Worm (Caenorhabditis elegans) whole organism, young adult: ENCODE results near the gene fbxa-135.

Experiments used
- B0261.1 ChIP-seq: sonication (generic microtip); optimal IDR thresholded peaks from 2 replicates; lab custom pipeline; 2016; ENCODE audit warnings: mild to moderate bottlenecking, missing genetic modification characterization, moderate library complexity, missing compliant biosample characterization
- C06A6.2 ChIP-seq: fragments of 200-800 bp; sonication (Bioruptor generic); conservative IDR thresholded peaks from 2 replicates; pipeline ENCODE4 v1.3.6; 2022; ENCODE audit warnings: missing genetic modification characterization, missing compliant biosample characterization
- Y53F4B.3 ChIP-seq: fragments of 200-800 bp; sonication (Bioruptor generic); IDR thresholded peaks from 2 replicates; pipeline ENCODE4 v1.3.6; 2022; ENCODE audit warnings: missing genetic modification reagents, missing genetic modification characterization, missing compliant biosample characterization
- Y53G8AR.9 ChIP-seq: fragments of 200-800 bp; sonication (Bioruptor generic); conservative IDR thresholded peaks from 2 replicates; pipeline ENCODE4 v1.3.6; 2022; ENCODE audit warnings: missing genetic modification reagents, missing genetic modification characterization, missing compliant biosample characterization
- Y67H2A.10 ChIP-seq: fragments of 200-800 bp; sonication (Bioruptor generic); conservative IDR thresholded peaks from 2 replicates; pipeline ENCODE4 v1.3.6; 2022; ENCODE audit warnings: missing genetic modification reagents, missing genetic modification characterization, missing compliant biosample characterization
- Y79H2A.3 ChIP-seq: fragments of 200-800 bp; sonication (Bioruptor generic); conservative IDR thresholded peaks from 2 replicates; pipeline ENCODE4 v1.3.6; 2022; ENCODE audit warnings: missing genetic modification reagents, missing genetic modification characterization, missing compliant biosample characterization
- ZK185.1 ChIP-seq: sonication (generic microtip); optimal IDR thresholded peaks from 2 replicates; lab custom pipeline; 2016; ENCODE audit warnings: mild to moderate bottlenecking, missing genetic modification characterization, missing compliant biosample characterization; ENCODE audit not compliant: poor library complexity, severe bottlenecking
- attf-5 ChIP-seq: fragments of 200-800 bp; sonication (Bioruptor generic); optimal IDR thresholded peaks from 2 replicates; lab custom pipeline; 2018; ENCODE audit warnings: mild to moderate bottlenecking, missing genetic modification characterization, missing compliant biosample characterization
- attf-6 ChIP-seq: fragments of 200-800 bp; sonication (Bioruptor generic); IDR thresholded peaks from 2 replicates; pipeline ENCODE4 v1.3.6; 2022; ENCODE audit warnings: missing genetic modification reagents, missing genetic modification characterization, missing compliant biosample characterization
- cebp-1 ChIP-seq, 2 experiments: fragments of 200-800 bp in 1 of 2; sonication (Bioruptor generic) in 1 of 2; sonication (generic microtip) in 1 of 2; IDR thresholded peaks in 1 of 2; optimal IDR thresholded peaks in 1 of 2; 2 replicates each; pipeline versions ENCODE4 v1.3.6 to Lab custom; 2017 to 2022; ENCODE audit warnings: missing compliant biosample characterization in 2 of 2, missing genetic modification characterization in 2 of 2, mild to moderate bottlenecking in 1 of 2, missing genetic modification reagents in 1 of 2, moderate library complexity in 1 of 2
- ceh-27 ChIP-seq: fragments of 200-800 bp; sonication (Bioruptor generic); optimal IDR thresholded peaks from 2 replicates; lab custom pipeline; 2018; ENCODE audit warnings: mild to moderate bottlenecking, missing genetic modification characterization, moderate library complexity, missing compliant biosample characterization
- ceh-40 ChIP-seq: fragments of 200-800 bp; sonication (Bioruptor generic); IDR thresholded peaks from 2 replicates; pipeline ENCODE4 v1.3.6; 2022; ENCODE audit warnings: missing genetic modification characterization, missing compliant biosample characterization
- ceh-79 ChIP-seq: sonication (generic microtip); optimal IDR thresholded peaks from 2 replicates; lab custom pipeline; 2017; ENCODE audit warnings: mild to moderate bottlenecking, missing genetic modification characterization, missing compliant biosample characterization
- dox-1 ChIP-seq: fragments of 200-800 bp; sonication (Bioruptor generic); IDR thresholded peaks from 2 replicates; pipeline ENCODE4 v1.3.6; 2022; ENCODE audit warnings: missing genetic modification reagents, missing genetic modification characterization, missing compliant biosample characterization
- hmg-1.2 ChIP-seq: fragments of 200-800 bp; sonication (Bioruptor generic); IDR thresholded peaks from 2 replicates; pipeline ENCODE4 v1.3.6; 2022; ENCODE audit warnings: missing genetic modification reagents, missing genetic modification characterization, missing compliant biosample characterization
- hmg-20 ChIP-seq: fragments of 200-800 bp; sonication (Bioruptor generic); IDR thresholded peaks from 2 replicates; pipeline ENCODE4 v1.3.6; 2022; ENCODE audit warnings: missing genetic modification reagents, missing genetic modification characterization, missing compliant biosample characterization
- lin-35 ChIP-seq, 3 experiments: fragments of 150-350 bp in 2 of 3; sonication (generic microtip) in 1 of 3; optimal IDR thresholded peaks; 2 replicates each; lab custom pipeline; 2014 to 2018; ENCODE audit warnings: missing biosample characterization in 3 of 3, missing genetic modification characterization in 3 of 3, missing genetic modification reagents in 3 of 3
- madf-10 ChIP-seq: sonication (generic microtip); optimal IDR thresholded peaks from 2 replicates; lab custom pipeline; 2016; ENCODE audit warnings: mild to moderate bottlenecking, missing genetic modification characterization, missing compliant biosample characterization
- mcd-1 ChIP-seq: fragments of 200-800 bp; sonication (Bioruptor generic); IDR thresholded peaks from 2 replicates; pipeline ENCODE4 v1.3.6; 2022; ENCODE audit warnings: missing genetic modification reagents, missing genetic modification characterization, missing compliant biosample characterization
- mes-4 ChIP-seq: sonication (generic microtip); optimal IDR thresholded peaks from 2 replicates; lab custom pipeline; 2016; ENCODE audit warnings: missing genotype, missing genetic modification characterization, missing compliant biosample characterization
- mxl-1 ChIP-seq: sonication (generic microtip); optimal IDR thresholded peaks from 2 replicates; lab custom pipeline; 2016; ENCODE audit warnings: missing genetic modification characterization, missing compliant biosample characterization
- nfya-1 ChIP-seq: sonication (generic microtip); optimal IDR thresholded peaks from 2 replicates; lab custom pipeline; 2017; ENCODE audit warnings: antibody characterized with exemption, missing compliant biosample characterization, missing genetic modification characterization, borderline replicate concordance; ENCODE audit not compliant: insufficient read depth
- nhr-80 ChIP-seq: sonication (generic microtip); optimal IDR thresholded peaks from 2 replicates; lab custom pipeline; 2016; ENCODE audit warnings: missing genetic modification characterization, missing compliant biosample characterization
- nhr-90 ChIP-seq: sonication (generic microtip); optimal IDR thresholded peaks from 2 replicates; lab custom pipeline; 2016; ENCODE audit warnings: missing genotype, mild to moderate bottlenecking, missing genetic modification characterization, missing compliant biosample characterization
- rcor-1 ChIP-seq: fragments of 200-800 bp; sonication (Bioruptor generic); IDR thresholded peaks from 2 replicates; pipeline ENCODE4 v1.3.6; 2022; ENCODE audit warnings: missing genetic modification reagents, missing genetic modification characterization, missing compliant biosample characterization
- rec-8 ChIP-seq, 2 experiments: sonication (generic microtip); optimal IDR thresholded peaks; 2 replicates each; lab custom pipeline; 2016; ENCODE audit warnings: mild to moderate bottlenecking in 2 of 2, missing genetic modification characterization in 2 of 2, missing genetic modification reagents in 2 of 2, missing genotype in 2 of 2, missing biosample characterization in 1 of 2, missing compliant biosample characterization in 1 of 2, moderate library complexity in 1 of 2
- somi-1 ChIP-seq: fragments of 200-800 bp; sonication (Bioruptor generic); optimal IDR thresholded peaks from 2 replicates; lab custom pipeline; 2018; ENCODE audit warnings: mild to moderate bottlenecking, missing genetic modification characterization, missing compliant biosample characterization
- tlf-1 ChIP-seq: fragments of 200-800 bp; sonication (Bioruptor generic); optimal IDR thresholded peaks from 2 replicates; lab custom pipeline; 2018; ENCODE audit warnings: mild to moderate bottlenecking, missing genetic modification characterization, missing compliant biosample characterization
- ztf-26 ChIP-seq: sonication (generic microtip); optimal IDR thresholded peaks from 2 replicates; lab custom pipeline; 2017; ENCODE audit warnings: missing genetic modification characterization, missing compliant biosample characterization
- ztf-3 ChIP-seq: fragments of 200-800 bp; sonication (Bioruptor generic); optimal IDR thresholded peaks from 2 replicates; lab custom pipeline; 2018; ENCODE audit warnings: mild to moderate bottlenecking, missing genetic modification characterization, missing compliant biosample characterization

Gene fbxa-135

ce11 chrV:15415951-15416350 is 13.9 kb downstream of the fbxa-135 start, which contains the start of gene srh-265:
TSS of gene srh-265 (plus strand) at chrV:15416251.
- TF ChIP-seq somi-1 (no peak), ceh-40 (no peak), tlf-1 (no peak), Y79H2A.3 (GFP tag; lab: Robert Waterston, UW) (no peak), Y53F4B.3 (GFP tag; lab: Robert Waterston, UW) (no peak), hmg-20 (GFP tag; lab: Robert Waterston, UW) (no peak), Y67H2A.10 (GFP tag; lab: Robert Waterston, UW) (no peak), B0261.1 (tag; lab: Kevin White, UChicago) (no peak), ztf-26 (tag; lab: Kevin White, UChicago) (no peak), nfya-1 (no peak)

- TF ChIP-seq Y79H2A.3 (GFP tag; lab: Robert Waterston, UW) (no peak), rcor-1 (GFP tag; lab: Robert Waterston, UW) (no peak), cebp-1 (GFP tag; IDR thresholded peaks at IDR 0.05; lab: Robert Waterston, UW) (no peak), cebp-1 (tag; optimal IDR thresholded peaks at IDR 0.05; lab: Kevin White, UChicago) (no peak), mcd-1 (GFP tag; lab: Robert Waterston, UW) (no peak), ceh-27 (GFP tag; lab: Kevin White, UChicago) (no peak), hmg-1.2 (GFP tag; lab: Robert Waterston, UW) (no peak)
Measured at ce11 chrV:15417822-15418221, 15.8 kb downstream of the fbxa-135 start, which contains the start of gene T06E6.10. TSS of gene T06E6.10 (plus strand) at chrV:15418122.

- TF ChIP-seq attf-5 (GFP tag; lab: Kevin White, UChicago) (no peak), mes-4 (tag; lab: Kevin White, UChicago) (no peak), dox-1 (no peak), tlf-1 (no peak), ceh-79 (tag; lab: Kevin White, UChicago) (no peak), cebp-1 (GFP tag; IDR thresholded peaks at IDR 0.05; lab: Robert Waterston, UW) (no peak), cebp-1 (tag; optimal IDR thresholded peaks at IDR 0.05; lab: Kevin White, UChicago) (no peak), attf-6 (GFP tag; lab: Robert Waterston, UW) (no peak), lin-35 (GFP tag; optimal IDR thresholded peaks at IDR 0.05; lab: Kevin White, UChicago) (no peak), hmg-1.2 (GFP tag; lab: Robert Waterston, UW) (no peak), madf-10 (tag; lab: Kevin White, UChicago) (no peak), hmg-20 (GFP tag; lab: Robert Waterston, UW) (no peak), C06A6.2 (GFP tag; lab: Robert Waterston, UW) (no peak), rec-8 (tag; optimal IDR thresholded peaks at IDR 0.05; lab: Kevin White, UChicago) (no peak), mxl-1 (tag; lab: Kevin White, UChicago) (no peak), Y53G8AR.9 (GFP tag; lab: Robert Waterston, UW) (no peak), ZK185.1 (tag; lab: Kevin White, UChicago) (no peak), ztf-3 (no peak)
Measured at ce11 chrV:15423601-15424000, 21.5 kb downstream of the fbxa-135 start, which contains the start of gene fbxa-104. TSS of gene fbxa-104 (minus strand) at chrV:15423683.

- no peak for TF ChIP-seq nhr-90 (tag; lab: Kevin White, UChicago)
- TF ChIP-seq nhr-80 (tag; lab: Kevin White, UChicago) = peak; percentile 9
Measured at ce11 chrV:15425368-15426091, 23.5 kb downstream of the fbxa-135 start, which contains the start of gene Y36E3A.2. TSS of gene Y36E3A.2 (plus strand) at chrV:15426041.
